Worm (Caenorhabditis elegans) whole organism, early embryonic: ENCODE measurements around the gene C04E6.13.

Experiments
- B0310.2 ChIP-seq: sonication (generic microtip); optimal IDR thresholded peaks from 2 replicates; lab custom pipeline; 2016; ENCODE audit warnings: mild to moderate bottlenecking, missing genetic modification characterization, missing compliant biosample characterization
- F13C5.2 ChIP-seq: sonication (generic microtip); optimal IDR thresholded peaks from 2 replicates; lab custom pipeline; 2017; ENCODE audit warnings: mild to moderate bottlenecking, missing genetic modification characterization, inconsistent platforms, missing compliant biosample characterization
- aly-1 ChIP-seq: sonication (generic microtip); optimal IDR thresholded peaks from 2 replicates; lab custom pipeline; 2016; ENCODE audit warnings: missing genetic modification characterization, missing compliant biosample characterization
- ama-1 ChIP-seq: fragments of 150-350 bp; optimal IDR thresholded peaks from 2 replicates; lab custom pipeline; 2014
- ceh-13 ChIP-seq: fragments of 200-800 bp; sonication (Bioruptor generic); optimal IDR thresholded peaks from 2 replicates; lab custom pipeline; 2018; ENCODE audit warnings: mild to moderate bottlenecking, missing genetic modification characterization, missing compliant biosample characterization
- ceh-36 ChIP-seq: sonication (generic microtip); optimal IDR thresholded peaks from 2 replicates; lab custom pipeline; 2016; ENCODE audit warnings: missing genetic modification characterization, inconsistent platforms, missing compliant biosample characterization
- ets-7 ChIP-seq: sonication (generic microtip); optimal IDR thresholded peaks from 2 replicates; lab custom pipeline; 2016; ENCODE audit warnings: missing genotype, missing genetic modification characterization, missing compliant biosample characterization
- flt-1 ChIP-seq: fragments of 200-800 bp; sonication (Bioruptor generic); IDR thresholded peaks from 2 replicates; pipeline ENCODE4 v1.3.6; 2022; ENCODE audit warnings: missing genetic modification characterization, missing compliant biosample characterization
- hmbx-1 ChIP-seq: sonication (generic microtip); optimal IDR thresholded peaks from 2 replicates; lab custom pipeline; 2016; ENCODE audit warnings: mild to moderate bottlenecking, missing genetic modification characterization, missing compliant biosample characterization
- hmg-4 ChIP-seq: fragments of 200-800 bp; sonication (Bioruptor generic); optimal IDR thresholded peaks from 2 replicates; lab custom pipeline; 2018; ENCODE audit warnings: mild to moderate bottlenecking, missing genetic modification characterization, missing compliant biosample characterization
- hnd-1 ChIP-seq: sonication (generic microtip); optimal IDR thresholded peaks from 2 replicates; lab custom pipeline; 2016; ENCODE audit warnings: missing genetic modification characterization, missing compliant biosample characterization
- pes-1 ChIP-seq: fragments of 200-800 bp; sonication (Bioruptor generic); IDR thresholded peaks from 2 replicates; pipeline ENCODE4 v1.3.6; 2022; ENCODE audit warnings: missing genetic modification reagents, missing genetic modification characterization, missing compliant biosample characterization
- scrt-1 ChIP-seq: fragments of 200-800 bp; sonication (Bioruptor generic); IDR thresholded peaks from 2 replicates; pipeline ENCODE4 v1.3.6; 2022; ENCODE audit warnings: missing genetic modification characterization, missing compliant biosample characterization
- sea-1 ChIP-seq: fragments of 200-800 bp; sonication (Bioruptor generic); conservative IDR thresholded peaks from 2 replicates; pipeline ENCODE4 v1.3.6; 2022; ENCODE audit warnings: missing genetic modification characterization, missing compliant biosample characterization
- tbx-11 ChIP-seq: fragments of 200-800 bp; sonication (Bioruptor generic); IDR thresholded peaks from 2 replicates; pipeline ENCODE4 v1.3.6; 2022; ENCODE audit warnings: missing genetic modification characterization, missing compliant biosample characterization
- tbx-37 ChIP-seq: fragments of 200-800 bp; sonication (Bioruptor generic); conservative IDR thresholded peaks from 2 replicates; pipeline ENCODE4 v1.3.6; 2022; ENCODE audit warnings: missing genetic modification reagents, missing genetic modification characterization, missing compliant biosample characterization
- tra-4 ChIP-seq: sonication (generic microtip); optimal IDR thresholded peaks from 2 replicates; lab custom pipeline; 2017; ENCODE audit warnings: missing genetic modification characterization, missing compliant biosample characterization

C04E6.13 gene

DNA sequence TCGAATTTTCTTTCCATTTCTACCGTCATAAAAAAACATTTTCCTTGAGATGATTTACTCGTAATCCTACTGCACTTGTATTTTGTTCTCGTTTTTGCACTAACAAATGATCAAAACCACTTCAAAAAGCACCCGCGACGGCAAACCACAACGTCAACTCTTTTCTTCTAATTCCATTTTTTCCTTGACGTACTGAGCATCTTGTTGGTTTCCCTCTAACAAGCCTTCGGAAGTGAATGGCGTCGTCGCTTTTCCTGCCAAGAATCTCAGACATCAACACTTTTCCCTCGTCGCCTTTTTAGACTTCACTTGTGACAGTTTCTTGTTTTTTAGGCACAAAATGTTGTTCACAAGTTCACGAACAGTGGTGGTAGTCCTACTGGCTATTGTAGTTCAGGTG, at the start of gene C04E6.13:
TSS of gene C04E6.13 (plus strand) at position 301 of the 400 bp plus-strand sequence.
- TF ChIP-seq tbx-11 (GFP tag; lab: Robert Waterston, UW) = no peak
- no peak for TF ChIP-seq F13C5.2 (tag; lab: Kevin White, UChicago)
- no peak for TF ChIP-seq ets-7 (tag; lab: Kevin White, UChicago)
- TF ChIP-seq flt-1 (GFP tag; lab: Robert Waterston, UW) = no peak
- TF ChIP-seq ama-1 = no peak

DNA sequence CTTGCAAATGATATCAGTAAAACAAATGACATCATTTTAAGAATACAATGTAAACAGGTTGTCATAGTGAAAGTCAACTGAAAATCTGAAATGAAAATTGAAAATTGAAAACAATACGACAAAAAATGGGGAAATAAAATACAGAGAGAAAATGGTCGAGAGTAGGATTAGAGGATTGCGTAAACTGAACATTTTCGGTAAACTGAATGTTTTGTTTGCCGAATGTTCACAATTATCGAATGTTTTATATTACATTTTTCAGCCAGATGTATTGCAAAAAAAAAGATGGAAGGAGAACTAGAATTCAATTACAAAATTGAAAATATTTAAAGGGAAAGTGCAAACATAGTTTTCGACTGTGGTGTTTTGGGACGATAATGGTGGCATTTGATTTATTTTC, 47.4 kb upstream of the C04E6.13 start, which contains the start of gene F26F12.5:
TSS of gene F26F12.5 (minus strand) at position 101 of the 400 bp plus-strand sequence.
- TF ChIP-seq pes-1 (no peak), B0310.2 (tag; lab: Kevin White, UChicago) (no peak), ama-1 (no peak), ets-7 (tag; lab: Kevin White, UChicago) (no peak), ceh-13 (GFP tag; lab: Kevin White, UChicago) (no peak), hmg-4 (GFP tag; lab: Kevin White, UChicago) (no peak), ceh-36 (tag; lab: Kevin White, UChicago) (no peak), F13C5.2 (tag; lab: Kevin White, UChicago) (no peak), hnd-1 (tag; lab: Kevin White, UChicago) (no peak), tbx-11 (GFP tag; lab: Robert Waterston, UW) (no peak), hmbx-1 (tag; lab: Kevin White, UChicago) (no peak), sea-1 (GFP tag; lab: Robert Waterston, UW) (no peak), aly-1 (tag; lab: Kevin White, UChicago) (no peak), flt-1 (GFP tag; lab: Robert Waterston, UW) (no peak), tbx-37 (no peak), tra-4 (tag; lab: Kevin White, UChicago) (no peak), scrt-1 (GFP tag; lab: Robert Waterston, UW) (no peak)

DNA sequence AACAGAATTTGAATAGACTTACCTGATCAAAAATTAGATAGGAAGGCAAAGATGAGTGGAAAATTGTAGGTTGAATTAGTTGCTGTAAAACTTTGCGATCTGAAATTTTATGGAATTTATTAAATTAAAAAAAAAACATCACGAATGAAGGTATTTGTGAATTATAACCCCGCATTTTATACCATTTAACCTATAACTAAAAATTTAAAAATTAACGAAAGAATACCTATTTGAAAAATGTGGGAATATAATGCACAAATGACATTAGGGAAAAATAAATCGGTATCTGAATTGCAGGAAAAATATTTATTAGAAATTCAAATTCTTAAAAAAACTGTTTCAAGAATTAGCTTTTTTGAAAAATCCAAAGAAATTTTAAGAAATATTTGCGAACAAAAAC, 43.3 kb upstream of the C04E6.13 start, which contains the start of gene F26F12.4:
TSS of gene F26F12.4 (minus strand) at position 101 of the 400 bp plus-strand sequence.
- TF ChIP-seq ceh-13 (GFP tag; lab: Kevin White, UChicago) (no peak), flt-1 (GFP tag; lab: Robert Waterston, UW) (no peak), sea-1 (GFP tag; lab: Robert Waterston, UW) (no peak), ets-7 (tag; lab: Kevin White, UChicago) (no peak), hnd-1 (tag; lab: Kevin White, UChicago) (no peak), tbx-37 (no peak), scrt-1 (GFP tag; lab: Robert Waterston, UW) (no peak), B0310.2 (tag; lab: Kevin White, UChicago) (no peak), aly-1 (tag; lab: Kevin White, UChicago) (no peak), ceh-36 (tag; lab: Kevin White, UChicago) (no peak)

DNA sequence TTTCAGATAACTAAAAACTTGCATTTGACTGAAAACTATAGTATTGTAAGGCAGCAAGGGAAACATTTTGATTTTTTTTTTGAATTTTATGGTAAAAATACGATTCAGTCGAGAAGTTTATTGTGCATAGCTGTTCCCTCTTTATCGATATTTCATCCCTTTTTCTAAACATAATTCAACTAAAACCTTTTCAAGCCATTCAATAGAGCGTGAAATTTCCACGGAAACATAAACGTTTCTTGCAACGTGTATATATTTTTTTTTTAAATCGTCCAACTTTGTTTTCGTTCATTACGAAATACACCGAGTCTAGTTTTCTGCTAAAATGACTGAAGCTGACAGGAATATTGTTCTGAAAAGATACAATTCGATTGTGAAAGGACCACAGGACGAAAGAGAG, 40.8 kb upstream of the C04E6.13 start, which contains the start of gene C02G6.2:
TSS of gene C02G6.2 (plus strand) at position 301 of the 400 bp plus-strand sequence.
- TF ChIP-seq sea-1 (GFP tag; lab: Robert Waterston, UW) (no peak), pes-1 (no peak), tbx-37 (no peak), hnd-1 (tag; lab: Kevin White, UChicago) (no peak), scrt-1 (GFP tag; lab: Robert Waterston, UW) (no peak), tra-4 (tag; lab: Kevin White, UChicago) (no peak), flt-1 (GFP tag; lab: Robert Waterston, UW) (no peak), hmg-4 (GFP tag; lab: Kevin White, UChicago) (no peak), ceh-13 (GFP tag; lab: Kevin White, UChicago) (no peak), hmbx-1 (tag; lab: Kevin White, UChicago) (no peak), ama-1 (no peak), tbx-11 (GFP tag; lab: Robert Waterston, UW) (no peak), F13C5.2 (tag; lab: Kevin White, UChicago) (no peak), aly-1 (tag; lab: Kevin White, UChicago) (no peak)

DNA sequence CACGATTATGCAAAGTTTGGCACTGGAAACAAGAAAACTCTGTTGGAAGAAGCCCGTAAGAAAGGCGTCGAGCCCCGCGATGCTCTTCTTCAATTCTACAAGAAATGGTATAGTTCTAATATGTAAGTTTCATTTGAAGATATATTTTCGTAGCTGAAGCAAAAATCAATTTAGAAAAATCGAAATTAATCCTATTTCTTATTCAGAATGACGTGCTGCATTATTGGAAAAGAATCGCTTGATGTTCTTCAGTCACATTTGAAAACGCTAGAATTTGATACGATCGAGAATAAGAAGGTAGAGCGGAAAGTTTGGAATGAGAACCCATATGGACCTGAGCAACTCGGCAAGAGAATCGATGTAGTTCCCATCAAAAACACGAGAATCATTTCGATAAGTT, 35.6 kb upstream of the C04E6.13 start:
- TF ChIP-seq hmg-4 (GFP tag; lab: Kevin White, UChicago) = no peak
- TF ChIP-seq sea-1 (GFP tag; lab: Robert Waterston, UW) = no peak
- TF ChIP-seq hmbx-1 (tag; lab: Kevin White, UChicago) = no peak
- TF ChIP-seq B0310.2 (tag; lab: Kevin White, UChicago) = no peak
- TF ChIP-seq F13C5.2 (tag; lab: Kevin White, UChicago) = no peak
- no peak for TF ChIP-seq ceh-13 (GFP tag; lab: Kevin White, UChicago)
- no peak for TF ChIP-seq aly-1 (tag; lab: Kevin White, UChicago)
- TF ChIP-seq scrt-1 (GFP tag; lab: Robert Waterston, UW) = no peak
- TF ChIP-seq pes-1 = no peak
- no peak for TF ChIP-seq tbx-37
- no peak for TF ChIP-seq ceh-36 (tag; lab: Kevin White, UChicago)
- no peak for TF ChIP-seq tra-4 (tag; lab: Kevin White, UChicago)
- TF ChIP-seq ama-1 = no peak
- TF ChIP-seq ets-7 (tag; lab: Kevin White, UChicago) = no peak

DNA sequence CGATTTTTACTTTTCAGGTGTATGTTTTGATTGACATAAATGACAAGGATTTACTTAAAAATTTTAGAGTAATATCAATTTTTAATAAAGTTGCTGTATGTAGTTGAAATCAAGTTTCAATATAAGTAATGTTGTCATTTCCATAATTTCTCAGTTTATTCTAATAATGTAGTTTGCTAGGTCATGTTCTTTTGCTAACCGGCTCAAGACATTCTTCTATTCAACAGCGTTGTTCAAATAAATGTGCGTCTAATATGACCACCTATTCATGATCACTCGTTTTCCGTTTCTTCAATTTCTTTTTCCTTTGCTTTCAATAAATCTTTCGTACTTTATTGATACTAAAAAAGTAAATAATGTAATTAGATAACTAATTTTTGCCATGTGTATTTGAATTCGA, 32.5 kb upstream of the C04E6.13 start, which contains the start of gene C02G6.3:
TSS of gene C02G6.3 (plus strand) at position 301 of the 400 bp plus-strand sequence.
- TF ChIP-seq ama-1 (no peak), pes-1 (no peak), flt-1 (GFP tag; lab: Robert Waterston, UW) (no peak), B0310.2 (tag; lab: Kevin White, UChicago) (no peak), F13C5.2 (tag; lab: Kevin White, UChicago) (no peak), hnd-1 (tag; lab: Kevin White, UChicago) (no peak), tra-4 (tag; lab: Kevin White, UChicago) (no peak), tbx-37 (no peak), aly-1 (tag; lab: Kevin White, UChicago) (no peak), ceh-36 (tag; lab: Kevin White, UChicago) (no peak), sea-1 (GFP tag; lab: Robert Waterston, UW) (no peak), ets-7 (tag; lab: Kevin White, UChicago) (no peak), ceh-13 (GFP tag; lab: Kevin White, UChicago) (no peak), scrt-1 (GFP tag; lab: Robert Waterston, UW) (no peak), tbx-11 (GFP tag; lab: Robert Waterston, UW) (no peak), hmbx-1 (tag; lab: Kevin White, UChicago) (no peak), hmg-4 (GFP tag; lab: Kevin White, UChicago) (no peak)
